Worm (Caenorhabditis elegans) whole organism, L1 larva: ENCODE data around the gene ncx-6.

ENCODE experiments used
- dpl-1 ChIP-seq, 3 experiments: fragments of 150-350 bp in 2 of 3; sonication (generic microtip) in 1 of 3; optimal IDR thresholded peaks; 2 replicates each; lab custom pipeline; 2014 to 2017; ENCODE audit warnings: missing biosample characterization in 3 of 3, missing genetic modification characterization in 3 of 3, missing genetic modification reagents in 3 of 3
- efl-1 ChIP-seq, 4 experiments: fragments of 150-350 bp; optimal IDR thresholded peaks in 3 of 4; peaks in 1 of 4; 1 replicate in 1 of 4; 2 replicates in 3 of 4; lab custom pipeline; 2014; ENCODE audit warnings: missing biosample characterization in 2 of 4, missing genetic modification characterization in 2 of 4, missing genetic modification reagents in 2 of 4
- isw-1 ChIP-seq: fragments of 200-800 bp; sonication (Bioruptor generic); IDR thresholded peaks from 2 replicates; pipeline ENCODE4 v1.3.6; 2022; ENCODE audit warnings: missing genetic modification characterization, missing compliant biosample characterization
- nhr-11 ChIP-seq: fragments of 150-350 bp; optimal IDR thresholded peaks from 2 replicates; lab custom pipeline; 2014; ENCODE audit warnings: missing biosample characterization, missing genetic modification characterization
- nhr-237 ChIP-seq: fragments of 150-350 bp; optimal IDR thresholded peaks from 2 replicates; lab custom pipeline; 2014; ENCODE audit warnings: missing biosample characterization, missing genetic modification characterization
- nhr-28 ChIP-seq: fragments of 150-350 bp; optimal IDR thresholded peaks from 2 replicates; lab custom pipeline; 2014; ENCODE audit warnings: missing biosample characterization, missing genetic modification characterization
- xbp-1 ChIP-seq: sonication (generic microtip); optimal IDR thresholded peaks from 2 replicates; lab custom pipeline; 2016; ENCODE audit warnings: missing genetic modification characterization, missing compliant biosample characterization

ce11 chrIII:9760184-9760583 lies 46.4 kb upstream of the ncx-6 start:
- TF ChIP-seq nhr-11 (no peak), dpl-1 (GFP tag; optimal IDR thresholded peaks at IDR 0.05; lab: Kevin White, UChicago) (no peak), efl-1 (optimal IDR thresholded peaks at IDR 0.05; lab: Kevin White, UChicago) (no peak), efl-1 (GFP tag; optimal IDR thresholded peaks at IDR 0.05 in 1 of 2; lab: Kevin White, UChicago) (no peak), nhr-28 (tag; lab: Kevin White, UChicago) (no peak), xbp-1 (tag; lab: Kevin White, UChicago) (no peak), nhr-237 (no peak), isw-1 (GFP tag; lab: Robert Waterston, UW) (no peak)
